Fruit fly (Drosophila melanogaster): Measurements from ENCODE around the gene bard.

bard gene

dm6 chr3R:18049272-18050015, 31.4 kb upstream of the bard start (continued):
- peak; percentile 22; the same call in 1 of the 2 replicates for TF ChIP-seq E2f1 (GFP tag; IDR thresholded peaks at IDR 0.05)
- peak; percentile 36 for TF ChIP-seq jing (GFP tag; optimal IDR thresholded peaks at IDR 0.05)
- peak; percentile 26 for TF ChIP-seq mam (GFP tag; optimal IDR thresholded peaks at IDR 0.05)
- TF ChIP-seq CG1832 (GFP tag; optimal IDR thresholded peaks at IDR 0.05), result peak; percentile 69
- peak; percentile 47; the same call in 1 of the 3 replicates for TF ChIP-seq croc (GFP tag; conservative IDR thresholded peaks at IDR 0.05)
- no peak for TF ChIP-seq CG7928 (GFP tag; optimal IDR thresholded peaks at IDR 0.05)
- TF ChIP-seq CG7271 (tag; optimal IDR thresholded peaks at IDR 0.05), result no peak
- TF ChIP-seq CG8281 (tag; optimal IDR thresholded peaks at IDR 0.05), result peak; percentile 13
- no peak for TF ChIP-seq gsb (GFP tag; IDR thresholded peaks at IDR 0.05)
- TF ChIP-seq CG2202 (tag; optimal IDR thresholded peaks at IDR 0.05), result peak; percentile 43
- no peak for TF ChIP-seq Adf1 (GFP tag; IDR thresholded peaks at IDR 0.05)
- no peak for TF ChIP-seq NFAT (GFP tag; IDR thresholded peaks at IDR 0.05)
- TF ChIP-seq pum (GFP tag; optimal IDR thresholded peaks at IDR 0.05), result peak; percentile 28
- no peak for TF ChIP-seq twi (tag; optimal IDR thresholded peaks at IDR 0.05)
- no peak for TF ChIP-seq CG2199 (GFP tag; IDR thresholded peaks at IDR 0.05)

- TF ChIP-seq NC2α (GFP tag; optimal IDR thresholded peaks at IDR 0.05) (no peak), CG3726 (GFP tag; IDR thresholded peaks at IDR 0.05) (no peak), cato (GFP tag; optimal IDR thresholded peaks at IDR 0.05; ENCODE audit: borderline replicate concordance) (no peak), slbo (GFP tag; IDR thresholded peaks at IDR 0.05) (no peak), tna (GFP tag; IDR thresholded peaks at IDR 0.05; ENCODE audit: partially characterized antibody) (no peak), sr (GFP tag; IDR thresholded peaks at IDR 0.05) (peak; percentile 50; the same call in 1 of the 3 replicates), B-H1 (GFP tag; IDR thresholded peaks at IDR 0.05) (no peak), Chrac-16 (GFP tag; optimal IDR thresholded peaks at IDR 0.05) (no peak), CG9817 (tag; optimal IDR thresholded peaks at IDR 0.05) (no peak), CG31224 (GFP tag; IDR thresholded peaks at IDR 0.05) (no peak), sug (tag; optimal IDR thresholded peaks at IDR 0.05) (no peak), zfh1 (GFP tag; IDR thresholded peaks at IDR 0.05) (no peak), CG7372 (GFP tag; IDR thresholded peaks at IDR 0.05) (no peak), HmgZ (tag; optimal IDR thresholded peaks at IDR 0.05) (no peak), CG7963 (GFP tag; IDR thresholded peaks at IDR 0.05; ENCODE audit: partially characterized antibody) (no peak), CG10431 (GFP tag; optimal IDR thresholded peaks at IDR 0.05) (no peak), CG12744 (GFP tag; optimal IDR thresholded peaks at IDR 0.05) (no peak), CG2202 (tag; optimal IDR thresholded peaks at IDR 0.05) (no peak), CG9797 (GFP tag; optimal IDR thresholded peaks at IDR 0.05) (no peak), gcm (GFP tag; optimal IDR thresholded peaks at IDR 0.05) (peak; percentile 47), Abd-B (GFP tag; optimal IDR thresholded peaks at IDR 0.05) (no peak), twi (tag; optimal IDR thresholded peaks at IDR 0.05) (peak; percentile 99), ftz-f1 (GFP tag; optimal IDR thresholded peaks at IDR 0.05) (no peak), stc (GFP tag; IDR thresholded peaks at IDR 0.05) (no peak), CG6813 (GFP tag; optimal IDR thresholded peaks at IDR 0.05) (no peak), CG7745 (tag; optimal IDR thresholded peaks at IDR 0.05) (peak; percentile 100), psq (GFP tag; optimal IDR thresholded peaks at IDR 0.05) (no peak), tll (GFP tag; optimal IDR thresholded peaks at IDR 0.05) (peak in 1 of 2 experiments; percentile 77), CG13424 (tag; optimal IDR thresholded peaks at IDR 0.05) (no peak), Sry-β (GFP tag; optimal IDR thresholded peaks at IDR 0.05) (no peak), CG15269 (tag; optimal IDR thresholded peaks at IDR 0.05) (no peak), CG13894 (tag; optimal IDR thresholded peaks at IDR 0.05) (no peak), cad (GFP tag; optimal IDR thresholded peaks at IDR 0.05) (no peak), tio (GFP tag; optimal IDR thresholded peaks at IDR 0.05) (no peak), pros (GFP tag; optimal IDR thresholded peaks at IDR 0.05) (peak; percentile 31)
Measured at dm6 chr3R:18050016-18050556, 30.8 kb upstream of the bard start.

Measured in whole organism, embryonic.